Worm (Caenorhabditis elegans) whole organism, young adult: Measurements from ENCODE around the gene F35E8.7.
A peak's percentile ranks its signal among the peaks of the same experiment; 100 is the strongest.

ENCODE experiments used
- B0019.2 ChIP-seq: fragments of 200-800 bp; sonication (Bioruptor generic); conservative IDR thresholded peaks from 2 replicates; pipeline ENCODE4 v1.3.6; 2022; ENCODE audit warnings: missing genetic modification reagents, missing genetic modification characterization, missing compliant biosample characterization
- efl-1 ChIP-seq: fragments of 150-350 bp; optimal IDR thresholded peaks from 2 replicates; lab custom pipeline; 2014; ENCODE audit warnings: missing biosample characterization, missing genetic modification reagents, missing genetic modification characterization
- lag-1 ChIP-seq: fragments of 200-800 bp; sonication (Bioruptor generic); IDR thresholded peaks from 2 replicates; pipeline ENCODE4 v1.3.6; 2022; ENCODE audit warnings: missing genetic modification reagents, missing genetic modification characterization, missing compliant biosample characterization
- mel-28 ChIP-seq: sonication (generic microtip); optimal IDR thresholded peaks from 2 replicates; lab custom pipeline; 2016; ENCODE audit warnings: borderline replicate concordance, mild to moderate bottlenecking, missing genetic modification characterization, missing compliant biosample characterization
- nfyb-1 ChIP-seq: fragments of 200-800 bp; sonication (Bioruptor generic); IDR thresholded peaks from 2 replicates; pipeline ENCODE4 v1.3.6; 2022; ENCODE audit warnings: missing genetic modification reagents, missing genetic modification characterization, missing compliant biosample characterization
- nhr-90 ChIP-seq: sonication (generic microtip); optimal IDR thresholded peaks from 2 replicates; lab custom pipeline; 2016; ENCODE audit warnings: missing genotype, mild to moderate bottlenecking, missing genetic modification characterization, missing compliant biosample characterization
- tbp1 ChIP-seq: fragments of 200-800 bp; sonication (Bioruptor generic); optimal IDR thresholded peaks from 2 replicates; lab custom pipeline; 2018; ENCODE audit warnings: mild to moderate bottlenecking, missing genetic modification characterization, missing compliant biosample characterization
- xnd-1 ChIP-seq: sonication (generic microtip); optimal IDR thresholded peaks from 2 replicates; lab custom pipeline; 2016; ENCODE audit warnings: missing genotype, missing genetic modification reagents, missing genetic modification characterization, missing compliant biosample characterization

DNA sequence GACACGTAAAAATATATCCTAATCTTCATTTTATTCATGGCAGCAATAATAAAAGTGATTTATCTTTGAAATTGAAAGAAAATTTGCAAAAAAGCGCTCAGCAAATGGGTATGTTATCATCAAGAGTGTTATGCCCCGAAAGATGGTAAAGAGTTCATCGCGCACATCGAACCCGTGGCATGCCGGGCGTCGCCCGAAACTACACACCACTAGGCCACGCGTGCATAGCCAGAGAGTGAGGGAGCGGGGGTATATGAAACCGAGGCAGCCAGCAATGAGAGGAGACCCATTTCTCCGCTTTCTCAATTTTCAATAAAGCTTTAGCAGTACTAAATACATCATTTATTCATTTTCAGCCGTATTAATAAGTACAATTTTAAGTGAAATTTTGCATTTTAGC, 40.1 kb upstream of the F35E8.7 start:
- TF ChIP-seq nhr-90 (tag; lab: Kevin White, UChicago) (peak; percentile 98), lag-1 (GFP tag; lab: Robert Waterston, UW) (0 out of 2 replicates have a peak, but pooled peaks have one; percentile 63), B0019.2 (GFP tag; lab: Robert Waterston, UW) (0 out of 2 replicates have a peak, but pooled peaks have one; percentile 36), xnd-1 (tag; lab: Kevin White, UChicago) (peak; percentile 12), tbp1 (GFP tag; lab: Kevin White, UChicago) (peak; percentile 100), efl-1 (GFP tag; lab: Kevin White, UChicago) (peak; percentile 34), mel-28 (tag; lab: Kevin White, UChicago) (peak; percentile 80), nfyb-1 (peak; percentile 94)
